Worm (Caenorhabditis elegans) whole organism, midembryonic: ENCODE data around the gene stg-1.

Experiments
- T22C8.4 ChIP-seq: fragments of 200-800 bp; sonication (Bioruptor generic); IDR thresholded peaks from 2 replicates; pipeline ENCODE4 v1.3.6; 2022; ENCODE audit warnings: missing genetic modification characterization, missing compliant biosample characterization
- cog-1 ChIP-seq: sonication (generic microtip); optimal IDR thresholded peaks from 2 replicates; lab custom pipeline; 2016; ENCODE audit warnings: missing genetic modification characterization, missing compliant biosample characterization
- flt-1 ChIP-seq: fragments of 200-800 bp; sonication (Bioruptor generic); IDR thresholded peaks from 2 replicates; pipeline ENCODE4 v1.3.6; 2022; ENCODE audit warnings: missing genetic modification characterization, missing compliant biosample characterization
- klf-2 ChIP-seq: fragments of 200-800 bp; sonication (Bioruptor generic); conservative IDR thresholded peaks from 2 replicates; pipeline ENCODE4 v1.3.6; 2022; ENCODE audit warnings: missing genetic modification reagents, missing genetic modification characterization, missing compliant biosample characterization
- med-1 ChIP-seq: sonication (generic microtip); optimal IDR thresholded peaks from 2 replicates; lab custom pipeline; 2017; ENCODE audit warnings: missing genetic modification characterization, mild to moderate bottlenecking, missing compliant biosample characterization, antibody characterized with exemption, missing genetic modification reagents; ENCODE audit not compliant: insufficient read depth
- ref-1 ChIP-seq: fragments of 200-800 bp; sonication (Bioruptor generic); conservative IDR thresholded peaks from 2 replicates; pipeline ENCODE4 v1.3.6; 2022; ENCODE audit warnings: missing genetic modification reagents, missing genetic modification characterization, missing compliant biosample characterization
- tab-1 ChIP-seq: fragments of 200-800 bp; sonication (Bioruptor generic); IDR thresholded peaks from 2 replicates; pipeline ENCODE4 v1.3.6; 2022; ENCODE audit warnings: missing genetic modification characterization, missing compliant biosample characterization
- ztf-23 ChIP-seq: fragments of 200-800 bp; sonication (Bioruptor generic); IDR thresholded peaks from 2 replicates; pipeline ENCODE4 v1.3.6; 2022; ENCODE audit warnings: missing genetic modification reagents, missing genetic modification characterization, missing compliant biosample characterization
- ztf-29 ChIP-seq: fragments of 200-800 bp; sonication (Bioruptor generic); IDR thresholded peaks from 2 replicates; pipeline ENCODE4 v1.3.6; 2022; ENCODE audit warnings: missing genetic modification reagents, missing genetic modification characterization, missing compliant biosample characterization

DNA sequence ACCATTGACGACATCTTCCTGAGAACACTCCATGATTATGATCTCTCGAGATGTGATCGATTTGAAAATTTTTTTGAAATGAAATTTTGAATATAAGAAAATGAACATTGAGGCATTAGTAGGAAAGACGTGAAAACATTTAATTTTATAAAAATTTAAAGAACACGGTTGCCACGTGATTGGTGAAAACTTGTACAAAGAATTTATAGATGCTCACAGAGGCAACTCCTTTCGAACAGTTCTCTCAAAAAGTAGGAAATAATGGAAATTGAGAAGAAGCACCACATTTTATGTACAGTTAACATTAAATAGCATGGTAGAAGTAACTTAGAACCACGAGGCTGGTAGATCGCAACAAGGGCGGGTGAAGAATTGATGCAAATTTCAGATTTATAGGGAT is 46.4 kb upstream of the stg-1 start, which contains the start of gene ZK945.6:
- TF ChIP-seq tab-1: no peak
- TF ChIP-seq ref-1: no peak
- no peak for TF ChIP-seq cog-1 (tag; lab: Kevin White, UChicago)
- TF ChIP-seq T22C8.4: no peak
- no peak for TF ChIP-seq flt-1
- TF ChIP-seq ztf-23 (GFP tag; lab: Robert Waterston, UW): no peak
- TF ChIP-seq ztf-29 (GFP tag; lab: Robert Waterston, UW): no peak
- TF ChIP-seq klf-2 (GFP tag; lab: Robert Waterston, UW): no peak
- no peak for TF ChIP-seq med-1 (GFP tag; lab: Kevin White, UChicago)
